Worm (Caenorhabditis elegans) whole organism, L3 larva: Measurements from ENCODE around the gene scl-13.

ENCODE experiments used
- aly-2 ChIP-seq: fragments of 150-350 bp; optimal IDR thresholded peaks from 2 replicates; lab custom pipeline; 2014; ENCODE audit warnings: missing biosample characterization, missing genetic modification characterization
- egl-5 ChIP-seq: fragments of 150-350 bp; optimal IDR thresholded peaks from 2 replicates; lab custom pipeline; 2017; ENCODE audit warnings: missing biosample characterization, missing genetic modification reagents, missing genetic modification characterization, inconsistent platforms
- elt-3 ChIP-seq, 3 experiments: fragments of 150-350 bp in 1 of 3; sonication (generic microtip) in 2 of 3; optimal IDR thresholded peaks; 2 replicates in 2 of 3; 4 replicates in 1 of 3; lab custom pipeline; 2014 to 2017; ENCODE audit warnings: missing biosample characterization in 3 of 3, missing genetic modification characterization in 3 of 3
- hmg-11 ChIP-seq: sonication (generic microtip); optimal IDR thresholded peaks from 2 replicates; lab custom pipeline; 2016; ENCODE audit warnings: missing genetic modification characterization, missing compliant biosample characterization
- jun-1 ChIP-seq: fragments of 150-350 bp; optimal IDR thresholded peaks from 2 replicates; lab custom pipeline; 2014; ENCODE audit warnings: missing biosample characterization, missing genetic modification reagents, missing genetic modification characterization
- nfya-1 ChIP-seq: sonication (generic microtip); optimal IDR thresholded peaks from 2 replicates; lab custom pipeline; 2017; ENCODE audit warnings: missing genetic modification characterization, mild to moderate bottlenecking, missing compliant biosample characterization, antibody characterized with exemption, moderate library complexity; ENCODE audit not compliant: insufficient read depth
- nhr-25 ChIP-seq: sonication (generic microtip); optimal IDR thresholded peaks from 2 replicates; lab custom pipeline; 2017; ENCODE audit warnings: missing biosample characterization, missing genetic modification characterization
- pha-4 ChIP-seq: fragments of 150-350 bp; optimal IDR thresholded peaks from 2 replicates; lab custom pipeline; 2014; ENCODE audit warnings: missing biosample characterization, missing genetic modification reagents, missing genetic modification characterization
- pqm-1 ChIP-seq: fragments of 150-350 bp; optimal IDR thresholded peaks from 2 replicates; lab custom pipeline; 2017; ENCODE audit warnings: missing biosample characterization, missing genetic modification characterization, inconsistent platforms
- snpc-4 ChIP-seq: fragments of 150-350 bp; optimal IDR thresholded peaks from 2 replicates; lab custom pipeline; 2014; ENCODE audit warnings: missing biosample characterization, missing genetic modification characterization

- TF ChIP-seq hmg-11 (no peak), nfya-1 (tag; lab: Kevin White, UChicago) (no peak), nhr-25 (no peak), snpc-4 (no peak), pqm-1 (peak; percentile 47), aly-2 (tag; lab: Kevin White, UChicago) (no peak), pha-4 (tag; lab: Kevin White, UChicago) (no peak), elt-3 (tag; optimal IDR thresholded peaks at IDR 0.05; lab: Kevin White, UChicago) (no peak), egl-5 (no peak), jun-1 (tag; lab: Kevin White, UChicago) (no peak)
Observed at ce11 chrV:3812291-3812690, 850 bp upstream of the scl-13 start, which contains the start of gene scl-12.
